Fruit fly (Drosophila melanogaster): ENCODE measurements around the gene GAPcenA.

DNA sequence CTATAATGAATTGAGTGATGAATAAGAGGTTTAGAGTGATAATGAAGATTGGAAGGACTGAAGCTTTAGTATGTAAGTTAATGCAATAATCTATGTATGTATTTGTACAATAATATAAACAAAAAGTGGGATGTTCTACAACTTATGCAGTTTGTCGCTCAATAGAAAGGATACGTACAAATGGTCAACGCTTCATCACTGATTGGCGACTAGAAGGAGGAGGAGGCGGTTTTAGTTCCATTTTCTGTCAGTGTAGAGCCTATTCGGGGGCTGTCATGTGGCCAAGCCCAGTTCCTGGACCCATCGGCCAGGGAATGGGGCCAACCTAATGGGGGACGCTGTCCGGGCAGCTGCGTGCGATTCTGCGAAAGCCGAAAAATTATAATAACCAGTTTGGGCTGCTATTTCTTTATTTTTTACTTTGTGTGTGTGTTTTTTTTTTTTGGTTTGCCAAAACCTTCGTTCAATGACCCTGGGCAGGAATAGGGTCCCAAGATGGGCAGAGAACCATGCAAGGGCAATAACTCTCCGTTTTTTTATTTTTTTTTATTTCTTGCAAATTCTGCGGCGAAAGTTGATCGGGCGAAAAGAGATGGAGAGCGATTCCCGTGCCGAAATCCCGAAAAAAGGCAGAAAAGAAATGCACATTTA lies 22.5 kb downstream of the GAPcenA start:
- TF ChIP-seq CG33017 (tag; optimal IDR thresholded peaks at IDR 0.05) (no peak), toe (GFP tag; optimal IDR thresholded peaks at IDR 0.05) (no peak), Crg-1 (GFP tag; optimal IDR thresholded peaks at IDR 0.05) (no peak), kay (GFP tag; ENCODE audit: borderline replicate concordance) (no peak), CG7101 (tag; optimal IDR thresholded peaks at IDR 0.05) (no peak), CG1620 (GFP tag; optimal IDR thresholded peaks at IDR 0.05) (no peak)

All from whole organism, adult.